Worm (Caenorhabditis elegans) whole organism, late embryonic: ENCODE measurements around the gene F59B10.4.

Experiments used
- ceh-30 ChIP-seq: fragments of 150-350 bp; optimal IDR thresholded peaks from 2 replicates; lab custom pipeline; 2014; ENCODE audit warnings: missing biosample characterization, missing genetic modification characterization
- elt-4 ChIP-seq: sonication (generic microtip); optimal IDR thresholded peaks from 2 replicates; lab custom pipeline; 2016; ENCODE audit warnings: missing genetic modification characterization, missing compliant biosample characterization
- ets-4 ChIP-seq: sonication (generic microtip); optimal IDR thresholded peaks from 2 replicates; lab custom pipeline; 2016; ENCODE audit warnings: missing genetic modification characterization, missing compliant biosample characterization
- eyg-1 ChIP-seq: sonication (generic microtip); optimal IDR thresholded peaks from 2 replicates; lab custom pipeline; 2016; ENCODE audit warnings: missing genotype, missing genetic modification characterization, missing compliant biosample characterization
- hlh-30 ChIP-seq: sonication (generic microtip); optimal IDR thresholded peaks from 2 replicates; lab custom pipeline; 2017; ENCODE audit warnings: antibody characterized with exemption, missing genetic modification characterization, missing compliant biosample characterization; ENCODE audit not compliant: insufficient read depth
- madf-2 ChIP-seq: sonication (generic microtip); optimal IDR thresholded peaks from 2 replicates; lab custom pipeline; 2017; ENCODE audit warnings: missing genetic modification characterization, missing compliant biosample characterization
- pqm-1 ChIP-seq: sonication (generic microtip); optimal IDR thresholded peaks from 2 replicates; lab custom pipeline; 2016; ENCODE audit warnings: missing genetic modification characterization, missing compliant biosample characterization
- syd-9 ChIP-seq: sonication (generic microtip); optimal IDR thresholded peaks from 2 replicates; lab custom pipeline; 2016; ENCODE audit warnings: mild to moderate bottlenecking, missing genetic modification characterization, moderate library complexity, missing compliant biosample characterization
- tbx-2 ChIP-seq: sonication (generic microtip); optimal IDR thresholded peaks from 2 replicates; lab custom pipeline; 2016; ENCODE audit warnings: missing genetic modification characterization, missing compliant biosample characterization

ce11 chrII:10516375-10516774 lies 2.5 kb downstream of the F59B10.4 start:
- no peak for TF ChIP-seq hlh-30 (tag; lab: Kevin White, UChicago)
- TF ChIP-seq elt-4 (tag; lab: Kevin White, UChicago): no peak
- no peak for TF ChIP-seq eyg-1 (tag; lab: Kevin White, UChicago)
- no peak for TF ChIP-seq syd-9
- no peak for TF ChIP-seq ets-4
- TF ChIP-seq ceh-30 (tag; lab: Kevin White, UChicago): no peak
- no peak for TF ChIP-seq tbx-2 (tag; lab: Kevin White, UChicago)
- TF ChIP-seq pqm-1 (tag; lab: Kevin White, UChicago): no peak
- TF ChIP-seq madf-2: no peak
